Worm (Caenorhabditis elegans): ENCODE data around the gene F22B5.4.

Gene F22B5.4

ce11 chrII:8412061-8412721 lies 37.3 kb upstream of the F22B5.4 start, which contains the start of gene efl-3:
efl-3 (plus strand) TSS chrII:8412671.
- TF ChIP-seq Y55F3AM.14 (GFP tag; optimal IDR thresholded peaks at IDR 0.05) (no peak), fos-1 (tag; optimal IDR thresholded peaks at IDR 0.05) (peak; percentile 51), sma-9 (GFP tag; optimal IDR thresholded peaks at IDR 0.05) (peak; percentile 30), sma-9 (tag; optimal IDR thresholded peaks at IDR 0.05) (no peak), egl-27 (tag; optimal IDR thresholded peaks at IDR 0.05) (no peak), sem-4 (tag; optimal IDR thresholded peaks at IDR 0.05) (no peak), ceh-16 (tag; optimal IDR thresholded peaks at IDR 0.05) (peak; percentile 7)

DNA sequence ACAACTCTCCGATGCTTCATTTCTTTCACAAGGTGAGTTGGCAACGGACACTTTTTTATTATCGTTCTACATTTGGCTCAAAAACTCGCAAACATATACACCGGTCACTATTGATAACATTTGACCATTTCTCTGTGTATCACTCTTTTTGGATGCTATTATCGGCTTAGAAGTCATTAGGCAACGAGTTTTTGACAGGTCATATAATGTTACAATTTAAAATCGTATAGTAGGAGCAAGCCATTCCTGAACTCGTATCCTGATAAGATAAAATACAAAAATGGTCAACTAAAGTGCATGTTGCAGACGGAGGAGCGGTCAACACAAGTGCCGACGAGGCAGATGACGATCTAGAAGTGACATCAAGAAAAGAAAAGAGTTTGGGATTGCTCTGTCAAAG lies 36.6 kb upstream of the F22B5.4 start:
- TF ChIP-seq unc-39 (tag; optimal IDR thresholded peaks at IDR 0.05) (no peak), sem-4 (tag; optimal IDR thresholded peaks at IDR 0.05) (no peak), ceh-16 (tag; optimal IDR thresholded peaks at IDR 0.05) (no peak), fos-1 (tag; optimal IDR thresholded peaks at IDR 0.05) (peak; percentile 20), elt-1 (tag; optimal IDR thresholded peaks at IDR 0.05) (no peak), alr-1 (tag; optimal IDR thresholded peaks at IDR 0.05) (no peak), nhr-77 (tag; optimal IDR thresholded peaks at IDR 0.05) (no peak)

DNA sequence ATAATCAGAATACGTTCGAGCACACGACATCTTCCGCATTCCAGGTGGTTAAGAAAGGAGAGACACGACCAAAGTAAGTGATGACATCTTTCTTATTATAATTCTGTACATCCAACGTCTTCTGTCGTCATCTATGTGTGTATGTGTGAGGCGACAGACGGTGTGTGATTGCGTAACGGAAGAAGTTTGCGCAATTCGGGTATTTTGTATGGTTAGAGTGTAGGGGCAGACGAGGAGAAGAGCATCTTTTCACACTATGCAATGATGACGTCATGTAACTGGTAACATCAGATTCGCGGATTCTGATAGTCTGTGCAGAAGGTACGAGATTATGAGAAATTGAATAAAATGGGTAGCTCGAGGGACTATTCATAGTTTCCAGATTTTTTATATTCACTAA lies 34.5 kb upstream of the F22B5.4 start:
- TF ChIP-seq lin-13 (GFP tag; optimal IDR thresholded peaks at IDR 0.05) = no peak
- no peak for TF ChIP-seq ztf-11 (tag; optimal IDR thresholded peaks at IDR 0.05)
- no peak for TF ChIP-seq R02D3.7 (tag; optimal IDR thresholded peaks at IDR 0.05)
- no peak for TF ChIP-seq aly-2 (tag; optimal IDR thresholded peaks at IDR 0.05)
- no peak for TF ChIP-seq ceh-82 (tag; optimal IDR thresholded peaks at IDR 0.05)
- no peak for TF ChIP-seq sem-4 (tag; optimal IDR thresholded peaks at IDR 0.05)
- no peak for TF ChIP-seq ama-1 (optimal IDR thresholded peaks at IDR 0.05)
- no peak for TF ChIP-seq zag-1 (tag; optimal IDR thresholded peaks at IDR 0.05)
- no peak for TF ChIP-seq Y55F3AM.14 (GFP tag; optimal IDR thresholded peaks at IDR 0.05)
- no peak for TF ChIP-seq unc-55 (GFP tag; optimal IDR thresholded peaks at IDR 0.05)
- no peak for TF ChIP-seq unc-62 (GFP tag; optimal IDR thresholded peaks at IDR 0.05)
- no peak for TF ChIP-seq lsy-2 (tag; optimal IDR thresholded peaks at IDR 0.05)
- no peak for TF ChIP-seq skn-1 (tag; optimal IDR thresholded peaks at IDR 0.05)
- TF ChIP-seq nhr-25 (tag; optimal IDR thresholded peaks at IDR 0.05) = no peak
- TF ChIP-seq ceh-16 (tag; optimal IDR thresholded peaks at IDR 0.05) = no peak
- no peak for TF ChIP-seq egl-27 (tag; optimal IDR thresholded peaks at IDR 0.05)
- TF ChIP-seq mdl-1 (tag; optimal IDR thresholded peaks at IDR 0.05) = no peak
- TF ChIP-seq nhr-6 (tag; optimal IDR thresholded peaks at IDR 0.05) = no peak
- TF ChIP-seq nhr-237 (tag; optimal IDR thresholded peaks at IDR 0.05) = no peak

DNA sequence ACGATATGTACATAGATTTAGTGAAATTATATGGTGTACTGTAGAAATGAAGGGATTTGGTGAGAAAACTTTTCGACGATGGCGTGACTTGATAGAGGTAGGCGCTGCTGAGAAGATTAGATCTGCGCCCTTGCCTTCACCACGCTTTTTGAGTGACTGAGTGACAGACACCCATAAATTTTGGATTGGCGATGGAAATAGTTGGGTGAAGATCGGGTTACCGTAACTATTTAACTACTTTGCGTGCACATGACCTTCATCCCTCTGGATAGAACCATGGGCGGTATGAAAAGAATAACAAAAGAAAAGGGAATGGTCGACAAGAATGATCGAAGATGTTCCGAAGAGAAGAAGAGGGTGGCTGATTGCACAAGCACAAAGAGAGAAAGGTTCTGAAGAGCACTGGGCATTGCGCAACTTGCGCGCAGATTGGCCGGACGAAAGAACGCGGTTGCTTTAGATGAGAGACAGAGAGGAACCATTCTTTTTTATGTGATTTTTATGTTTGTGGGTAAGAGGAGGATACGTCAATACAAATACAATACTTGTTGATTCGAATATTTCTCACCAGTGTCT lies 34.0 kb upstream of the F22B5.4 start:
- TF ChIP-seq ceh-16 (tag; optimal IDR thresholded peaks at IDR 0.05) = peak; percentile 37
- peak; percentile 17 for TF ChIP-seq elt-1 (tag; optimal IDR thresholded peaks at IDR 0.05)
- no peak for TF ChIP-seq nhr-237 (tag; optimal IDR thresholded peaks at IDR 0.05)
- no peak for TF ChIP-seq unc-39 (tag; optimal IDR thresholded peaks at IDR 0.05)
- no peak for TF ChIP-seq F13H6.1 (tag; optimal IDR thresholded peaks at IDR 0.05)

- TF ChIP-seq ama-1 (optimal IDR thresholded peaks at IDR 0.05) (no peak), mbf-1 (tag; optimal IDR thresholded peaks at IDR 0.05) (no peak), nhr-25 (tag; optimal IDR thresholded peaks at IDR 0.05) (peak; percentile 43), skn-1 (tag; optimal IDR thresholded peaks at IDR 0.05) (no peak), ceh-16 (tag; optimal IDR thresholded peaks at IDR 0.05) (peak; percentile 77), crh-2 (tag; optimal IDR thresholded peaks at IDR 0.05) (no peak), zag-1 (tag; optimal IDR thresholded peaks at IDR 0.05) (no peak), lin-11 (tag; optimal IDR thresholded peaks at IDR 0.05) (no peak)
These were observed 32.3 kb upstream of the F22B5.4 start, which contains the start of gene fdgt-2 for ce11 chrII:8417059-8417668. fdgt-2 (plus strand) TSS chrII:8417618.

ce11 chrII:8419015-8419414 lies 30.5 kb upstream of the F22B5.4 start:
- TF ChIP-seq nhr-25 (tag; optimal IDR thresholded peaks at IDR 0.05) (peak; percentile 76), peb-1 (tag; optimal IDR thresholded peaks at IDR 0.05) (no peak), nhr-77 (tag; optimal IDR thresholded peaks at IDR 0.05) (no peak), nhr-12 (tag; optimal IDR thresholded peaks at IDR 0.05) (peak; percentile 81), mab-5 (tag; optimal IDR thresholded peaks at IDR 0.05) (peak; percentile 25), lin-11 (tag; optimal IDR thresholded peaks at IDR 0.05) (no peak)

All from whole organism, L2 larva.